Worm (Caenorhabditis elegans): ENCODE results near the gene C14A11.5.

DNA sequence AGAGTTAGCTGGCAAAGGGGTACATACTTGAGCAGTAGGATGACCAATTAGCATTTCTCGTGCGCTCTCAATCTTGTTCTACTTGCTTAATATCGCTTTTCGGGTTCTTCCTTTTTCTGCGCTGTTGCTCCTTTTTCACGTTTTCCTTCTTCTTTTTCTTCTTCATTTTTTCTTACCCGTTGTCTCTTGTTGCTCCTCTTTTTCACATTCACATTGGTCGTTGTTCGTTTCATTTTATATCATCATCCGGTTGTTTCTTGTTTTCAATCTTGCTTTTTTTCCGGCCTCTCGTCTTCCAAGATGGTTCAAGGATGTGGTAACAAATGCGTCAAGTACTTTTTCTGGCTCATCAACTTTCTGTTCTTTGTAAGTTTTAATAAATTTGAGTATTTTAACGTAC is 12.8 kb upstream of the C14A11.5 start, which contains the start of gene tsp-6:
- TF ChIP-seq ama-1 (optimal IDR thresholded peaks at IDR 0.05) (no peak), lim-6 (tag; optimal IDR thresholded peaks at IDR 0.05) (no peak), ceh-2 (tag; optimal IDR thresholded peaks at IDR 0.05) (no peak), tbx-2 (tag; optimal IDR thresholded peaks at IDR 0.05) (no peak), nfya-1 (tag; optimal IDR thresholded peaks at IDR 0.05) (no peak), hlh-8 (tag; optimal IDR thresholded peaks at IDR 0.05) (no peak), mec-3 (tag; optimal IDR thresholded peaks at IDR 0.05; ENCODE audit: borderline replicate concordance) (no peak), nhr-11 (tag; optimal IDR thresholded peaks at IDR 0.05) (no peak), ceh-22 (tag; optimal IDR thresholded peaks at IDR 0.05) (no peak)

Data from whole organism, late embryonic.